Fruit fly (Drosophila melanogaster): ENCODE data around the gene CG32110.

Gene CG32110

DNA sequence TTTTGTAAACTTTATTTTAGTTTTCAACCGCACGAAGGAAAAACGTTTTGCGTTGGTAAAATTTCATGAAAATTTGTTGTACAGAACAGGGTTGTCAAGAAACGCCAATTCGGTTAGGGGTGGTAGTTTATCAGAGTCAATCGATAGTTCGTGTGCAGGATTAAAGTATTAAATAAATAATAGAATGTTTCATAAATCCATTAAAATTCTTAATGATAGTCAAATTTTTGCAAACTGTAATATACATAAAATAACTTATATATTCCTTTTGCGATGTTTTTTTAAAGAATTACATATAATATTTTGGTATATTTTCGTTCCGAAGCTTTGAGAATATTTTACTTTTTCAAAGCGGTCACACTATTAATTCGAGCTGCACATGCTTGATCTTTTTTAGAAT is 5.4 kb downstream of the CG32110 start, which contains the start of the genes Sf3a2 and CG42588 (continued):
- peak; percentile 71; the same call in 1 of the 2 replicates for TF ChIP-seq CG9215 (GFP tag; IDR thresholded peaks at IDR 0.05)
- peak; percentile 68 for TF ChIP-seq CG12155 (GFP tag; optimal IDR thresholded peaks at IDR 0.05)
- peak; percentile 93 for TF ChIP-seq Dll (GFP tag; IDR thresholded peaks at IDR 0.05; ENCODE audit: partially characterized antibody)
- no peak for TF ChIP-seq gsb (GFP tag; IDR thresholded peaks at IDR 0.05)
- no peak for TF ChIP-seq fru (optimal IDR thresholded peaks at IDR 0.05)
- TF ChIP-seq CG31441 (GFP tag; IDR thresholded peaks at IDR 0.05): no peak; the same call in 1 of the 2 replicates
- no peak for TF ChIP-seq Awh (GFP tag; IDR thresholded peaks at IDR 0.05)
- no peak for TF ChIP-seq CG16779 (GFP tag; IDR thresholded peaks at IDR 0.05)
- TF ChIP-seq pnt (GFP tag; optimal IDR thresholded peaks at IDR 0.05): no peak
- TF ChIP-seq Atf-2 (GFP tag; optimal IDR thresholded peaks at IDR 0.05): no peak
- TF ChIP-seq pum (GFP tag; optimal IDR thresholded peaks at IDR 0.05): peak; percentile 2
- no peak for TF ChIP-seq p53 (GFP tag; optimal IDR thresholded peaks at IDR 0.05)
- peak; percentile 72 for TF ChIP-seq tgo (GFP tag; IDR thresholded peaks at IDR 0.05)
- peak; percentile 62 for TF ChIP-seq CG4360 (GFP tag; IDR thresholded peaks at IDR 0.05)
- peak; percentile 61 for TF ChIP-seq CG15514 (GFP tag; optimal IDR thresholded peaks at IDR 0.05)
- no peak for TF ChIP-seq CG7745 (tag; optimal IDR thresholded peaks at IDR 0.05)
- peak; percentile 47 for TF ChIP-seq Bdp1 (GFP tag; optimal IDR thresholded peaks at IDR 0.05)
- TF ChIP-seq seq (GFP tag; IDR thresholded peaks at IDR 0.05): peak; percentile 15; the same call in 1 of the 2 replicates
- TF ChIP-seq ci (GFP tag; IDR thresholded peaks at IDR 0.05): no peak
- TF ChIP-seq pita (GFP tag; optimal IDR thresholded peaks at IDR 0.05): no peak
- peak; percentile 79 for TF ChIP-seq CG30020 (tag; optimal IDR thresholded peaks at IDR 0.05)
- TF ChIP-seq H15 (GFP tag; IDR thresholded peaks at IDR 0.05): peak; percentile 68; the same call in 2 of the 3 replicates
- no peak for TF ChIP-seq CTCF (GFP tag; optimal IDR thresholded peaks at IDR 0.05)
- TF ChIP-seq NFAT (GFP tag; IDR thresholded peaks at IDR 0.05): peak; percentile 85
- TF ChIP-seq CG12071 (GFP tag; optimal IDR thresholded peaks at IDR 0.05): no peak
- TF ChIP-seq ash1 (GFP tag; optimal IDR thresholded peaks at IDR 0.05): no peak
- TF ChIP-seq nmo (GFP tag; optimal IDR thresholded peaks at IDR 0.05): peak; percentile 79
- peak; percentile 66 for TF ChIP-seq pzg (GFP tag; optimal IDR thresholded peaks at IDR 0.05)
- TF ChIP-seq CG2712 (tag; optimal IDR thresholded peaks at IDR 0.05): peak; percentile 84
- TF ChIP-seq CG2116 (GFP tag; optimal IDR thresholded peaks at IDR 0.05): peak; percentile 83
- TF ChIP-seq gcm2 (GFP tag; optimal IDR thresholded peaks at IDR 0.05): no peak
- TF ChIP-seq Eip74EF (GFP tag; optimal IDR thresholded peaks at IDR 0.05): no peak
- TF ChIP-seq wdn (GFP tag; IDR thresholded peaks at IDR 0.05): no peak
- TF ChIP-seq CG33213 (GFP tag; optimal IDR thresholded peaks at IDR 0.05): no peak
- peak; percentile 64; the same call in 2 of the 3 replicates for TF ChIP-seq hb (GFP tag; IDR thresholded peaks at IDR 0.05; ENCODE audit: partially characterized antibody)
- no peak for TF ChIP-seq nerfin-2 (GFP tag; IDR thresholded peaks at IDR 0.05; ENCODE audit: partially characterized antibody)
- no peak for TF ChIP-seq croc (GFP tag; conservative IDR thresholded peaks at IDR 0.05)
- peak; percentile 86 for TF ChIP-seq knrl (GFP tag; IDR thresholded peaks at IDR 0.05; ENCODE audit: partially characterized antibody)
- no peak for TF ChIP-seq CG30431 (GFP tag; optimal IDR thresholded peaks at IDR 0.05)
- no peak for TF ChIP-seq org-1 (GFP tag; optimal IDR thresholded peaks at IDR 0.05)
- TF ChIP-seq ara (GFP tag; IDR thresholded peaks at IDR 0.05): peak; percentile 63
- peak; percentile 52 for TF ChIP-seq CG33557 (GFP tag; optimal IDR thresholded peaks at IDR 0.05)
- TF ChIP-seq CG2199 (GFP tag; IDR thresholded peaks at IDR 0.05): no peak
- no peak for TF ChIP-seq tio (GFP tag; optimal IDR thresholded peaks at IDR 0.05)
- no peak for TF ChIP-seq CG5245 (GFP tag; optimal IDR thresholded peaks at IDR 0.05)
- no peak for TF ChIP-seq CG6254 (GFP tag; optimal IDR thresholded peaks at IDR 0.05)
- peak; percentile 78 for TF ChIP-seq CG15696 (tag; optimal IDR thresholded peaks at IDR 0.05)
- no peak for TF ChIP-seq h (optimal IDR thresholded peaks at IDR 0.05)
- TF ChIP-seq zfh1 (GFP tag; IDR thresholded peaks at IDR 0.05): peak; percentile 70
- no peak for TF ChIP-seq Hand (GFP tag; optimal IDR thresholded peaks at IDR 0.05)
- no peak for TF ChIP-seq HLHmδ (GFP tag; optimal IDR thresholded peaks at IDR 0.05)
- no peak for TF ChIP-seq CG2875 (GFP tag; optimal IDR thresholded peaks at IDR 0.05)
- TF ChIP-seq CG1233 (GFP tag; optimal IDR thresholded peaks at IDR 0.05): no peak

Data from whole organism, embryonic.